Worm (Caenorhabditis elegans) whole organism, L2 larva: Measurements from ENCODE around the gene C42D4.3.

Experiments used
- R02D3.7 ChIP-seq: fragments of 150-350 bp; optimal IDR thresholded peaks from 2 replicates; lab custom pipeline; 2014; ENCODE audit warnings: missing biosample characterization, missing genetic modification characterization
- ceh-82 ChIP-seq: fragments of 150-350 bp; optimal IDR thresholded peaks from 2 replicates; lab custom pipeline; 2014; ENCODE audit warnings: missing biosample characterization, missing genetic modification characterization
- elt-3 ChIP-seq: sonication (generic microtip); optimal IDR thresholded peaks from 2 replicates; lab custom pipeline; 2017; ENCODE audit warnings: missing biosample characterization, missing genetic modification characterization
- lin-39 ChIP-seq: fragments of 150-350 bp; optimal IDR thresholded peaks from 2 replicates; lab custom pipeline; 2014; ENCODE audit warnings: missing biosample characterization, missing genetic modification reagents, missing genetic modification characterization
- lsy-2 ChIP-seq, 2 experiments: fragments of 150-350 bp in 1 of 2; sonication (generic microtip) in 1 of 2; optimal IDR thresholded peaks; 2 replicates each; lab custom pipeline; 2014 to 2017; ENCODE audit warnings: missing biosample characterization in 2 of 2, missing genetic modification characterization in 2 of 2
- nhr-11 ChIP-seq: fragments of 150-350 bp; optimal IDR thresholded peaks from 2 replicates; lab custom pipeline; 2014; ENCODE audit warnings: missing biosample characterization, missing genetic modification characterization
- nhr-12 ChIP-seq: fragments of 150-350 bp; optimal IDR thresholded peaks from 2 replicates; lab custom pipeline; 2014; ENCODE audit warnings: missing biosample characterization, missing genetic modification characterization
- nhr-237 ChIP-seq: fragments of 150-350 bp; optimal IDR thresholded peaks from 2 replicates; lab custom pipeline; 2014; ENCODE audit warnings: missing biosample characterization, missing genetic modification characterization
- skn-1 ChIP-seq: sonication (generic microtip); optimal IDR thresholded peaks from 2 replicates; lab custom pipeline; 2017; ENCODE audit warnings: missing biosample characterization, missing genetic modification characterization
- ztf-11 ChIP-seq: sonication (generic microtip); optimal IDR thresholded peaks from 2 replicates; lab custom pipeline; 2017; ENCODE audit warnings: missing biosample characterization, missing genetic modification characterization

- TF ChIP-seq lsy-2 (tag; optimal IDR thresholded peaks at IDR 0.05; lab: Kevin White, UChicago), result no peak
- TF ChIP-seq nhr-12, result no peak
- no peak for TF ChIP-seq nhr-11 (tag; lab: Kevin White, UChicago)
- no peak for TF ChIP-seq lin-39 (tag; lab: Kevin White, UChicago)
- no peak for TF ChIP-seq R02D3.7 (tag; lab: Kevin White, UChicago)
- TF ChIP-seq skn-1, result no peak
- TF ChIP-seq ztf-11 (tag; lab: Kevin White, UChicago), result no peak
- TF ChIP-seq elt-3 (tag; lab: Kevin White, UChicago), result no peak
- no peak for TF ChIP-seq nhr-237 (tag; lab: Kevin White, UChicago)
- no peak for TF ChIP-seq ceh-82 (tag; lab: Kevin White, UChicago)
These were observed 34.3 kb upstream of the C42D4.3 start, which contains the start of gene hecd-1 for ce11 chrIV:7144670-7145257.
